Worm (Caenorhabditis elegans) whole organism, L2 larva: ENCODE data around the gene dmsr-16.
A peak's percentile ranks its signal among the peaks of the same experiment; 100 is the strongest.

Experiments used
- R02D3.7 ChIP-seq: fragments of 150-350 bp; optimal IDR thresholded peaks from 2 replicates; lab custom pipeline; 2014; ENCODE audit warnings: missing biosample characterization, missing genetic modification characterization
- Y55F3AM.14 ChIP-seq: fragments of 200-800 bp; sonication (Bioruptor generic); optimal IDR thresholded peaks from 2 replicates; lab custom pipeline; 2018; ENCODE audit warnings: mild to moderate bottlenecking, missing genetic modification characterization, missing compliant biosample characterization
- ZK546.5 ChIP-seq: sonication (generic microtip); optimal IDR thresholded peaks from 2 replicates; lab custom pipeline; 2017; ENCODE audit warnings: missing biosample characterization, missing genetic modification characterization
- blmp-1 ChIP-seq: sonication (generic microtip); optimal IDR thresholded peaks from 2 replicates; lab custom pipeline; 2017; ENCODE audit warnings: missing genetic modification characterization, mild to moderate bottlenecking, missing compliant biosample characterization, antibody characterized with exemption, moderate library complexity; ENCODE audit not compliant: insufficient read depth
- ceh-16 ChIP-seq: fragments of 150-350 bp; optimal IDR thresholded peaks from 2 replicates; lab custom pipeline; 2014; ENCODE audit warnings: missing biosample characterization, missing genetic modification characterization
- crh-2 ChIP-seq: sonication (generic microtip); optimal IDR thresholded peaks from 2 replicates; lab custom pipeline; 2017; ENCODE audit warnings: missing biosample characterization, missing genetic modification characterization
- dmd-4 ChIP-seq: sonication (generic microtip); optimal IDR thresholded peaks from 2 replicates; lab custom pipeline; 2017; ENCODE audit warnings: missing biosample characterization, missing genetic modification characterization
- egl-27 ChIP-seq: sonication (generic microtip); optimal IDR thresholded peaks from 3 replicates; lab custom pipeline; 2017; ENCODE audit warnings: missing biosample characterization, missing genetic modification reagents, missing genetic modification characterization
- elt-1 ChIP-seq: fragments of 150-350 bp; optimal IDR thresholded peaks from 2 replicates; lab custom pipeline; 2014; ENCODE audit warnings: missing biosample characterization, missing genetic modification characterization
- fos-1 ChIP-seq: fragments of 150-350 bp; optimal IDR thresholded peaks from 2 replicates; lab custom pipeline; 2014; ENCODE audit warnings: missing biosample characterization, missing genetic modification characterization
- gmeb-1 ChIP-seq: fragments of 150-350 bp; optimal IDR thresholded peaks from 2 replicates; lab custom pipeline; 2014; ENCODE audit warnings: missing biosample characterization, missing genetic modification characterization
- lin-13 ChIP-seq: fragments of 150-350 bp; optimal IDR thresholded peaks from 2 replicates; lab custom pipeline; 2014; ENCODE audit warnings: missing biosample characterization, missing genetic modification reagents, missing genetic modification characterization
- nhr-10 ChIP-seq: sonication (generic microtip); optimal IDR thresholded peaks from 2 replicates; lab custom pipeline; 2017; ENCODE audit warnings: missing biosample characterization, missing genetic modification characterization
- nhr-11 ChIP-seq: fragments of 150-350 bp; optimal IDR thresholded peaks from 2 replicates; lab custom pipeline; 2014; ENCODE audit warnings: missing biosample characterization, missing genetic modification characterization
- nhr-129 ChIP-seq: fragments of 150-350 bp; optimal IDR thresholded peaks from 2 replicates; lab custom pipeline; 2014; ENCODE audit warnings: missing biosample characterization, missing genetic modification characterization
- nhr-21 ChIP-seq: fragments of 150-350 bp; optimal IDR thresholded peaks from 2 replicates; lab custom pipeline; 2014; ENCODE audit warnings: missing biosample characterization, missing genetic modification characterization
- nhr-237 ChIP-seq: fragments of 150-350 bp; optimal IDR thresholded peaks from 2 replicates; lab custom pipeline; 2014; ENCODE audit warnings: missing biosample characterization, missing genetic modification characterization
- nhr-25 ChIP-seq: fragments of 150-350 bp; sonication (generic microtip); optimal IDR thresholded peaks from 3 replicates; lab custom pipeline; 2014; ENCODE audit warnings: missing biosample characterization, missing genetic modification characterization
- nhr-6 ChIP-seq: fragments of 150-350 bp; optimal IDR thresholded peaks from 2 replicates; lab custom pipeline; 2014; ENCODE audit warnings: missing biosample characterization, missing genetic modification characterization
- peb-1 ChIP-seq: fragments of 150-350 bp; optimal IDR thresholded peaks from 2 replicates; lab custom pipeline; 2014; ENCODE audit warnings: missing biosample characterization, missing genetic modification characterization
- sem-4 ChIP-seq: fragments of 150-350 bp; optimal IDR thresholded peaks from 2 replicates; lab custom pipeline; 2014; ENCODE audit warnings: missing biosample characterization, missing genetic modification reagents, missing genetic modification characterization
- skn-1 ChIP-seq: sonication (generic microtip); optimal IDR thresholded peaks from 2 replicates; lab custom pipeline; 2017; ENCODE audit warnings: missing biosample characterization, missing genetic modification characterization
- sma-3 ChIP-seq: sonication (generic microtip); optimal IDR thresholded peaks from 2 replicates; lab custom pipeline; 2016; ENCODE audit warnings: missing genetic modification reagents, missing genetic modification characterization, missing compliant biosample characterization
- sma-9 ChIP-seq, 2 experiments: fragments of 150-350 bp in 1 of 2; sonication (generic microtip) in 1 of 2; optimal IDR thresholded peaks; 2 replicates each; lab custom pipeline; 2014 to 2016; ENCODE audit warnings: missing genetic modification characterization in 2 of 2, mild to moderate bottlenecking in 1 of 2, missing biosample characterization in 1 of 2, missing compliant biosample characterization in 1 of 2, missing genetic modification reagents in 1 of 2, moderate library complexity in 1 of 2
- snpc-4 ChIP-seq: fragments of 150-350 bp; optimal IDR thresholded peaks from 2 replicates; lab custom pipeline; 2014; ENCODE audit warnings: missing biosample characterization, missing genetic modification characterization
- unc-39 ChIP-seq: fragments of 150-350 bp; optimal IDR thresholded peaks from 2 replicates; lab custom pipeline; 2014; ENCODE audit warnings: missing biosample characterization, missing genetic modification characterization
- unc-55 ChIP-seq: fragments of 150-350 bp; sonication (generic microtip); optimal IDR thresholded peaks from 3 replicates; lab custom pipeline; 2014; ENCODE audit warnings: missing biosample characterization, missing genetic modification reagents, missing genetic modification characterization
- zag-1 ChIP-seq: fragments of 150-350 bp; optimal IDR thresholded peaks from 2 replicates; lab custom pipeline; 2014; ENCODE audit warnings: missing biosample characterization, missing genetic modification characterization
- ztf-1 ChIP-seq: fragments of 200-800 bp; sonication (Bioruptor generic); conservative IDR thresholded peaks from 2 replicates; pipeline ENCODE4 v1.3.6; 2022; ENCODE audit warnings: missing genetic modification characterization, missing compliant biosample characterization
- ztf-11 ChIP-seq: sonication (generic microtip); optimal IDR thresholded peaks from 2 replicates; lab custom pipeline; 2017; ENCODE audit warnings: missing biosample characterization, missing genetic modification characterization
- ztf-4 ChIP-seq: fragments of 150-350 bp; optimal IDR thresholded peaks from 2 replicates; lab custom pipeline; 2014; ENCODE audit warnings: missing biosample characterization, missing genetic modification characterization

Gene dmsr-16

DNA sequence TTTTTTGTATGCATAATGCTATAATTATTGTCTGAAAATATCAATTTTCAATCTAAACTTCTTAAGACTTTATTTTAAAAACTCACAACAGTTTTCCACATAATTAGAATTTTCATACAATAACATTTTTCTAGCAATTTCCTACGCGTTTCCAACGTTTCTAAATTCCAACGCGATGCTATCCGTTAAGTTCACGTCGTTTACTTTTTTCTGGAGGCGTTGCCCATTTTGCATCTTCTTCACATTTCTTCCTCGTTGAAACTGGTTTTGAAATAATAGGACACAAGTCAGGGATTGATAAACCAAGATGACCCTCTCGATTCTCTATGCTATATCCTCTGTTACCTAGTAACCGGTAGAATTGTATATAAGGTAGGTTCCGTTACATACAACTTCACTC, 26.4 kb upstream of the dmsr-16 start, which contains the start of the genes T15B7.14 and col-143:
T15B7.14 (minus strand) TSS at position 101 of the 400 bp plus-strand sequence.
col-143 (plus strand) TSS at position 394 of the 400 bp plus-strand sequence.
- TF ChIP-seq nhr-11 (tag; lab: Kevin White, UChicago) (no peak), ZK546.5 (tag; lab: Kevin White, UChicago) (no peak), skn-1 (tag; lab: Kevin White, UChicago) (no peak), crh-2 (tag; lab: Kevin White, UChicago) (no peak), unc-39 (no peak), R02D3.7 (no peak), dmd-4 (tag; lab: Kevin White, UChicago) (no peak), ztf-1 (GFP tag; lab: Robert Waterston, UW) (no peak), peb-1 (no peak), nhr-10 (tag; lab: Kevin White, UChicago) (no peak)

DNA sequence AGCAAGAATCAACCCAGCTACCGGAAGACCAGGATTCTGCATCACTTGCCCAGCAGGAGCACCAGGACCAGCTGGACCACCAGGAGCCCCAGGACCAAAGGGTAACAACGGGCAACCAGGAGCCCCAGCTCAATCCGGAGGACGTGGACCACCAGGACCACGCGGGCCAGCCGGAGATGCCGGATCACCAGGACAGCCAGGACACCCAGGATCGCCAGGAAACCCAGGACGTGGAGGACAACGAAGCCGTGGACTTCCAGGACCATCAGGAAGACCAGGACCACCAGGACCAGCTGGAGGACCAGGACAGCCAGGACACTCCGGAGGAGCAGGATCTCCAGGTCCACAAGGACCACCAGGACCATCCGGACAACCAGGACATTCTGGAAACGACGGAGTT, 22.7 kb upstream of the dmsr-16 start:
- TF ChIP-seq lin-13 (GFP tag; lab: Kevin White, UChicago): no peak
- no peak for TF ChIP-seq ztf-4 (tag; lab: Kevin White, UChicago)
- TF ChIP-seq unc-55 (GFP tag; lab: Kevin White, UChicago): no peak
- TF ChIP-seq elt-1: no peak
- TF ChIP-seq peb-1: no peak
- no peak for TF ChIP-seq nhr-129 (tag; lab: Kevin White, UChicago)
- no peak for TF ChIP-seq fos-1 (tag; lab: Kevin White, UChicago)
- no peak for TF ChIP-seq zag-1 (tag; lab: Kevin White, UChicago)
- TF ChIP-seq ZK546.5 (tag; lab: Kevin White, UChicago): no peak
- no peak for TF ChIP-seq blmp-1 (tag; lab: Kevin White, UChicago)
- TF ChIP-seq ztf-11 (tag; lab: Kevin White, UChicago): no peak
- no peak for TF ChIP-seq nhr-25 (tag; lab: Kevin White, UChicago)
- TF ChIP-seq nhr-11 (tag; lab: Kevin White, UChicago): no peak
- TF ChIP-seq snpc-4 (tag; lab: Kevin White, UChicago): no peak
- no peak for TF ChIP-seq Y55F3AM.14
- no peak for TF ChIP-seq nhr-21 (tag; lab: Kevin White, UChicago)

DNA sequence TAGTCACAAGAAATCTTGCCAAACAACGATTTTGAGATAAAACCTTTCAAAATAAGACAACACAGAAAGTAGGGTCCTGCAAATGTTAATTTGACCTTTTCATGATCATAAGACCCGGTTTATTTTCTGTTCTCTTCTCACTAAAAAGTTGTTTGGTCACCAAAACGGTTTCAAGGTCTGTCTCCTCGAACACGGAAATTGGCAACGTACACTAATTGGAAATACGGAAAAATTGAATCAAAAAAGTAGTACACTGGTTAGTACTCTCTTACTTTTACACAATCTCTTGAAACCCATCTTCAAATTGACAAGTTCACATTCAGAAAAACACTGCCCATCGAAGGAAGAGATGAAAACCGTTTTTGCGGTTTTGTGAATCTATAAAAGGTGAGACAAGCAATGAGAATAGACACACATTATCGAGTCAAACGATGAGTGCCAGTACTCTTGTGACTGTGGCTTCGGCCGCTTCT, 21.9 kb upstream of the dmsr-16 start, which contains the start of gene col-142:
col-142 (plus strand) TSS at position 423 of the 473 bp plus-strand sequence.
- TF ChIP-seq elt-1 (no peak), sma-3 (GFP tag; lab: Kevin White, UChicago) (peak; percentile 8)

DNA sequence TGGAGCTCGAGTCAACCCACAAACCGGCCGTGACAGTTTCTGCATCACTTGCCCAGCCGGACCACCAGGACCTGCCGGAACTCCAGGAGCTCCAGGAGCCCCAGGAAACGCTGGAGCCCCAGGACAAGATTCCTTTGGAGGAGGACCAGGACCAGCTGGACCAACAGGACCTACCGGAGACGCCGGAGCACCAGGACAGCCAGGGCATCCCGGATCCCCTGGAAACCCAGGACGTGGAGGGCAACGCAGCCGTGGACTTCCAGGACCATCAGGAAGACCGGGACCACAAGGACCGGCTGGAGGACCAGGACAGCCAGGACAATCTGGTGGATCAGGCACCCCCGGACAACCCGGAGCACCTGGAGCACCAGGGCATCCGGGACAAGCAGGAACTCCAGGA, 21.2 kb upstream of the dmsr-16 start:
- TF ChIP-seq sma-9 (GFP tag; optimal IDR thresholded peaks at IDR 0.05; lab: Kevin White, UChicago) (no peak), sma-9 (tag; optimal IDR thresholded peaks at IDR 0.05; lab: Kevin White, UChicago) (no peak), nhr-129 (tag; lab: Kevin White, UChicago) (no peak), R02D3.7 (no peak), nhr-237 (tag; lab: Kevin White, UChicago) (no peak), nhr-6 (tag; lab: Kevin White, UChicago) (no peak), dmd-4 (tag; lab: Kevin White, UChicago) (no peak), unc-55 (GFP tag; lab: Kevin White, UChicago) (no peak), nhr-21 (tag; lab: Kevin White, UChicago) (no peak), ceh-16 (tag; lab: Kevin White, UChicago) (no peak), unc-39 (no peak), nhr-25 (tag; lab: Kevin White, UChicago) (no peak), gmeb-1 (tag; lab: Kevin White, UChicago) (no peak)

DNA sequence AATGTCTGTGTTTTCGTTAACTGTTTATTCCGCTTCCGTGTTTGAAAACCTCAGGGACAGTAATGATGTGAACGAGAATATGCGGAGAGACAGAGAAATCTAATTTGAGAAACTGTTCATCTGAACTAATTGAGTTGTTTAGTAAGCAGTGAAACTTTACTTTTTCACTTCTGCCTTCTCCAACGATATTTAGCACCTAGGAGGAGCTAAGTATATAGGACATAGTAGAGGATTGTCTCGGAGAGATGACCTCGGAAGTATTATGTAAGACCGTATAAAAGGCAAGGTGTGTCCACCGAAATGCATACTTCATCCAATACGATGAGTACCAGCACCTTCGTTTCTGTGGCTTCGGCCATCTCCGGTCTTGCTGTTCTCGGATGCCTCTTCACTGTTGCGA, 20.5 kb upstream of the dmsr-16 start, which contains the start of gene col-141:
col-141 (plus strand) TSS at position 301 of the 400 bp plus-strand sequence.
- TF ChIP-seq unc-39 (no peak), egl-27 (tag; lab: Kevin White, UChicago) (no peak), lin-13 (GFP tag; lab: Kevin White, UChicago) (no peak), unc-55 (GFP tag; lab: Kevin White, UChicago) (no peak), skn-1 (tag; lab: Kevin White, UChicago) (no peak)
- TF ChIP-seq, all 48 proteins: peak for 0

DNA sequence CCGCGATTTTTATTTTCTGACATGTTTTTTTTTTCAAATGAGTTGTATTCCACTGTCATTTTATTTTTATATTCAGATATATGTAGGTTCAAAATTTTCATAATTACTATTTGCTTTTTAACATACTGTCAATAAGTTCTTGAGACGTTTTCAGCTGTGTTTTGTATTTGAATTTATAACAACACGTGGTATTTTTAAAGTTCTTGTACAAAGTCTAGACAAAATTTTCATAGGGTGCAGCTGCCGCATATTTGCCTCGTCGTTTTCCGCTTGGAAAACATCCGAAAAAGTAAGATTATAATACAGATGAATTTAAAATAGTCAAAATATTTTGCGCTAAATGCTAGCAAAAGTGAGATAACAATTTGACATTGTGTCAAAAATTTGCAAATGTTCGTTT, 19.9 kb upstream of the dmsr-16 start, which contains the start of gene dmsr-15:
dmsr-15 (minus strand) TSS at position 101 of the 400 bp plus-strand sequence.
- no peak for TF ChIP-seq elt-1
- TF ChIP-seq sem-4 (tag; lab: Kevin White, UChicago): no peak
- TF ChIP-seq unc-39: no peak
- no peak for TF ChIP-seq egl-27 (tag; lab: Kevin White, UChicago)
- TF ChIP-seq ztf-1 (GFP tag; lab: Robert Waterston, UW): no peak
- no peak for TF ChIP-seq dmd-4 (tag; lab: Kevin White, UChicago)
- no peak for TF ChIP-seq zag-1 (tag; lab: Kevin White, UChicago)
